Worm (Caenorhabditis elegans) whole organism, late embryonic: ENCODE measurements around the gene cnc-3.

ENCODE experiments used
- T23F11.4 ChIP-seq: fragments of 200-800 bp; sonication (Bioruptor generic); optimal IDR thresholded peaks from 2 replicates; lab custom pipeline; 2018; ENCODE audit warnings: mild to moderate bottlenecking, missing genetic modification characterization, missing compliant biosample characterization
- ama-1 ChIP-seq: fragments of 150-350 bp; optimal IDR thresholded peaks from 2 replicates; lab custom pipeline; 2014
- ceh-6 ChIP-seq: fragments of 200-800 bp; sonication (Bioruptor generic); optimal IDR thresholded peaks from 2 replicates; lab custom pipeline; 2018; ENCODE audit warnings: mild to moderate bottlenecking, missing genetic modification characterization, missing compliant biosample characterization
- ceh-9 ChIP-seq: sonication (generic microtip); optimal IDR thresholded peaks from 2 replicates; lab custom pipeline; 2016; ENCODE audit warnings: mild to moderate bottlenecking, missing genetic modification characterization, inconsistent platforms, missing compliant biosample characterization
- dmd-4 ChIP-seq: sonication (generic microtip); optimal IDR thresholded peaks from 2 replicates; lab custom pipeline; 2016; ENCODE audit warnings: borderline replicate concordance, missing genetic modification characterization, missing compliant biosample characterization
- eyg-1 ChIP-seq: sonication (generic microtip); optimal IDR thresholded peaks from 2 replicates; lab custom pipeline; 2016; ENCODE audit warnings: missing genotype, missing genetic modification characterization, missing compliant biosample characterization
- fkh-10 ChIP-seq: fragments of 150-350 bp; optimal IDR thresholded peaks from 2 replicates; lab custom pipeline; 2014; ENCODE audit warnings: missing biosample characterization, missing genetic modification reagents, missing genetic modification characterization
- fkh-6 ChIP-seq: sonication (generic microtip); optimal IDR thresholded peaks from 2 replicates; lab custom pipeline; 2016; ENCODE audit warnings: missing genetic modification characterization, missing compliant biosample characterization
- hlh-15 ChIP-seq: sonication (generic microtip); optimal IDR thresholded peaks from 2 replicates; lab custom pipeline; 2016; ENCODE audit warnings: missing genetic modification characterization, missing compliant biosample characterization
- hlh-30 ChIP-seq: sonication (generic microtip); optimal IDR thresholded peaks from 2 replicates; lab custom pipeline; 2017; ENCODE audit warnings: antibody characterized with exemption, missing genetic modification characterization, missing compliant biosample characterization; ENCODE audit not compliant: insufficient read depth
- nhr-11 ChIP-seq: fragments of 150-350 bp; optimal IDR thresholded peaks from 2 replicates; lab custom pipeline; 2014; ENCODE audit warnings: missing biosample characterization, missing genetic modification characterization
- pha-4 ChIP-seq: fragments of 150-350 bp; optimal IDR thresholded peaks from 2 replicates; lab custom pipeline; 2018; ENCODE audit warnings: missing biosample characterization, missing genetic modification reagents, missing genetic modification characterization
- tbx-2 ChIP-seq: sonication (generic microtip); optimal IDR thresholded peaks from 2 replicates; lab custom pipeline; 2016; ENCODE audit warnings: missing genetic modification characterization, missing compliant biosample characterization

DNA sequence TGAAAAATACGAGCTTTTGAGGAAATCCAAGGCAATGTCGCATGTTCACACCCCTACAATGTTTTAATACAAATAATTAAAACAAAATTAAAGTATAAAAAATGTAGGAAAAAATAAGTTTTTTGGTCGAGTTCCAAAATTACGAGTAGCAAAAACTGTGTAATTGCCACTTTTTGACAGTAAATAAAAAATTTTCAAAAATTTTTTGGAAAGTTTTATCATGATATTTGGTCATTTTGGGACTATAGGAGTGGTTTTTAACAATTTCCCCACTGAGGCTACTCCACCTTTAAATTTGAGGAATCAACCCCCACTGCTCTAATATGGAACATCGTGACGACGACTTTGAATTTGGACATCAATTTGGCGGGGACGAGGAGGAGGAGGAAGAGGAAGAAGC, 19.6 kb downstream of the cnc-3 start, which contains the start of gene gid-8:
- no peak for TF ChIP-seq fkh-6 (tag; lab: Kevin White, UChicago)
- no peak for TF ChIP-seq ama-1
- no peak for TF ChIP-seq fkh-10
- TF ChIP-seq tbx-2 (tag; lab: Kevin White, UChicago), result no peak
- no peak for TF ChIP-seq hlh-15 (tag; lab: Kevin White, UChicago)
- no peak for TF ChIP-seq hlh-30
- no peak for TF ChIP-seq ceh-6 (GFP tag; lab: Kevin White, UChicago)
- TF ChIP-seq eyg-1 (tag; lab: Kevin White, UChicago), result no peak
- no peak for TF ChIP-seq nhr-11 (tag; lab: Kevin White, UChicago)
- TF ChIP-seq dmd-4 (tag; lab: Kevin White, UChicago), result no peak
- no peak for TF ChIP-seq ceh-9 (tag; lab: Kevin White, UChicago)
- TF ChIP-seq T23F11.4 (GFP tag; lab: Kevin White, UChicago), result no peak
- TF ChIP-seq pha-4 (tag; lab: Kevin White, UChicago), result no peak
